Worm (Caenorhabditis elegans): ENCODE measurements around the gene Y51A2B.6.

Gene Y51A2B.6

ce11 chrV:18344194-18344593 lies 49.9 kb downstream of the Y51A2B.6 start:
- no peak for TF ChIP-seq unc-62 (GFP tag; optimal IDR thresholded peaks at IDR 0.05)

Measured in whole organism, dauer.